Fruit fly (Drosophila melanogaster) whole organism, adult: ENCODE measurements around the gene Zir.

ENCODE experiments used
- CG11617 ChIP-seq: fragments of 200-800 bp; sonication (Bioruptor generic); optimal IDR thresholded peaks from 2 replicates; lab custom pipeline; 2017; ENCODE audit warnings: mild to moderate bottlenecking, missing biosample characterization, missing genetic modification reagents, missing genetic modification characterization
- CG12768 ChIP-seq: fragments of 200-800 bp; sonication (Bioruptor generic); optimal IDR thresholded peaks from 2 replicates; lab custom pipeline; 2017; ENCODE audit warnings: missing biosample characterization, missing genetic modification characterization, mild to moderate bottlenecking, moderate library complexity, missing genetic modification reagents
- CG5204 ChIP-seq: fragments of 200-800 bp; sonication (Bioruptor generic); optimal IDR thresholded peaks from 2 replicates; lab custom pipeline; 2016; ENCODE audit warnings: missing biosample characterization, missing genetic modification characterization
- CG7045 ChIP-seq: fragments of 200-800 bp; sonication (Bioruptor generic); optimal IDR thresholded peaks from 2 replicates; lab custom pipeline; 2017; ENCODE audit warnings: missing biosample characterization, mild to moderate bottlenecking, missing genetic modification characterization
- Crg-1 ChIP-seq: fragments of 200-800 bp; sonication (Bioruptor generic); optimal IDR thresholded peaks from 2 replicates; lab custom pipeline; 2016; ENCODE audit warnings: missing biosample characterization, missing genetic modification characterization
- cic ChIP-seq: fragments of 200-800 bp; sonication (Bioruptor generic); optimal IDR thresholded peaks from 2 replicates; lab custom pipeline; 2017; ENCODE audit warnings: missing biosample characterization, mild to moderate bottlenecking, missing genetic modification characterization, moderate library complexity
- cnc ChIP-seq, 2 experiments: fragments of >200 bp; optimal IDR thresholded peaks; 2 replicates each; lab custom pipeline; 2017
- kay ChIP-seq: fragments of 200-800 bp; sonication (Bioruptor generic); peaks from one replicate; lab custom pipeline; 2016; ENCODE audit warnings: missing biosample characterization, missing genetic modification characterization, borderline replicate concordance
- ovo ChIP-seq: fragments of 200-800 bp; sonication (Bioruptor generic); optimal IDR thresholded peaks from 2 replicates; lab custom pipeline; 2016; ENCODE audit warnings: missing biosample characterization, missing genetic modification characterization
- tj ChIP-seq: fragments of 200-800 bp; sonication (Bioruptor generic); optimal IDR thresholded peaks from 3 replicates; lab custom pipeline; 2017; ENCODE audit warnings: missing biosample characterization, mild to moderate bottlenecking, missing genetic modification characterization, moderate library complexity

DNA sequence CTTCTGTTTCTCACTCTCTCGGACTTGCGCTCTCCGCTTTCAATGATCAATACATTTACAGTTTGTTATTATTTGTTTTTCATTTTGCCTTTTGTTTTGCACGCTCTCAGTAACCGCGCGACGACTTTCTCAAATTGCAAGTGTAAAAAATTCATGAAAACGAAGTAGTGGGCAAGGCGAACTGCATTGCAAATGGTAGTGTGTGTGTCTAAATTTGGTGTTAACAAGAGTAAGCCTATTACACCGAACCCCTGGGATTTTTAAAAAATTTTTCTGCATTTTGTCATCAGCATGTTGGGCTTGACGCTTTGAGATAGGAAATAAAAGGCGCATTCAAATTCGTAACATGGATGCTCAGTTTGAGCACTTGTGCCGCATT, 27.3 kb upstream of the Zir start:
- TF ChIP-seq CG5204 (GFP tag; lab: Kevin White, UChicago) (no peak), CG11617 (GFP tag; lab: Kevin White, UChicago) (no peak), CG12768 (GFP tag; lab: Kevin White, UChicago) (no peak), cic (peak; percentile 11), tj (GFP tag; lab: Kevin White, UChicago) (no peak), ovo (no peak), cnc (optimal IDR thresholded peaks at IDR 0.05; lab: Kevin White, UChicago) (no peak), Crg-1 (no peak), CG7045 (GFP tag; lab: Kevin White, UChicago) (no peak), kay (GFP tag; lab: Kevin White, UChicago) (peak; percentile 45)
